Worm (Caenorhabditis elegans): Measurements from ENCODE around the gene F56C9.3.
A peak's percentile ranks its signal among the peaks of the same experiment; 100 is the strongest.

The F56C9.3 gene

ce11 chrIII:7314927-7315547 lies 3.9 kb downstream of the F56C9.3 start, which contains the start of gene nspg-6:
Gene nspg-6 (minus strand): TSS chrIII:7314977.
- no peak for TF ChIP-seq him-1 (tag; optimal IDR thresholded peaks at IDR 0.05)
- TF ChIP-seq W03F9.2 (tag; optimal IDR thresholded peaks at IDR 0.05), result no peak
- no peak for TF ChIP-seq dao-5 (tag; optimal IDR thresholded peaks at IDR 0.05)

- no peak for TF ChIP-seq him-1 (tag; optimal IDR thresholded peaks at IDR 0.05)
- no peak for TF ChIP-seq W03F9.2 (tag; optimal IDR thresholded peaks at IDR 0.05)
- TF ChIP-seq dao-5 (tag; optimal IDR thresholded peaks at IDR 0.05), result no peak
Measured at ce11 chrIII:7317354-7317753, 6.3 kb downstream of the F56C9.3 start.

- TF ChIP-seq W03F9.2 (tag; optimal IDR thresholded peaks at IDR 0.05) (no peak), dao-5 (tag; optimal IDR thresholded peaks at IDR 0.05) (no peak)
Measured at ce11 chrIII:7319390-7319789, 8.3 kb downstream of the F56C9.3 start, which contains the start of gene F56C9.8. Gene F56C9.8 (minus strand): TSS chrIII:7319509.

ce11 chrIII:7322018-7322417 lies 10.9 kb downstream of the F56C9.3 start:
- TF ChIP-seq W03F9.2 (tag; optimal IDR thresholded peaks at IDR 0.05) (no peak), him-1 (tag; optimal IDR thresholded peaks at IDR 0.05) (no peak), dao-5 (tag; optimal IDR thresholded peaks at IDR 0.05) (no peak)

ce11 chrIII:7323331-7323730 lies 12.2 kb downstream of the F56C9.3 start:
- no peak for TF ChIP-seq dao-5 (tag; optimal IDR thresholded peaks at IDR 0.05)
- no peak for TF ChIP-seq W03F9.2 (tag; optimal IDR thresholded peaks at IDR 0.05)
- TF ChIP-seq him-1 (tag; optimal IDR thresholded peaks at IDR 0.05), result no peak

- no peak for TF ChIP-seq him-1 (tag; optimal IDR thresholded peaks at IDR 0.05)
- no peak for TF ChIP-seq W03F9.2 (tag; optimal IDR thresholded peaks at IDR 0.05)
- TF ChIP-seq dao-5 (tag; optimal IDR thresholded peaks at IDR 0.05), result no peak
Measured at ce11 chrIII:7329155-7329732, 18.2 kb downstream of the F56C9.3 start, which contains the start of gene lab-2. Gene lab-2 (minus strand): TSS chrIII:7329607.

- TF ChIP-seq him-1 (tag; optimal IDR thresholded peaks at IDR 0.05), result no peak
- TF ChIP-seq W03F9.2 (tag; optimal IDR thresholded peaks at IDR 0.05), result no peak
- TF ChIP-seq dao-5 (tag; optimal IDR thresholded peaks at IDR 0.05), result no peak
Measured at ce11 chrIII:7331671-7332070, 20.6 kb downstream of the F56C9.3 start.

ce11 chrIII:7335220-7335619 lies 24.1 kb downstream of the F56C9.3 start, which contains the start of gene F56C9.10:
Gene F56C9.10 (minus strand): TSS chrIII:7335316.
- TF ChIP-seq W03F9.2 (tag; optimal IDR thresholded peaks at IDR 0.05) (peak; percentile 85), dao-5 (tag; optimal IDR thresholded peaks at IDR 0.05) (no peak)

ce11 chrIII:7336214-7336613 lies 25.1 kb downstream of the F56C9.3 start, which contains the start of gene gsp-2:
Gene gsp-2 (plus strand): TSS chrIII:7336587.
- no peak for TF ChIP-seq dao-5 (tag; optimal IDR thresholded peaks at IDR 0.05)
- peak; percentile 85 for TF ChIP-seq W03F9.2 (tag; optimal IDR thresholded peaks at IDR 0.05)

ce11 chrIII:7338009-7338408 lies 26.9 kb downstream of the F56C9.3 start:
- TF ChIP-seq W03F9.2 (tag; optimal IDR thresholded peaks at IDR 0.05) (no peak), dao-5 (tag; optimal IDR thresholded peaks at IDR 0.05) (no peak)

- TF ChIP-seq W03F9.2 (tag; optimal IDR thresholded peaks at IDR 0.05), result no peak
Measured at ce11 chrIII:7338693-7339092, 27.6 kb downstream of the F56C9.3 start, which contains the start of gene kap-1. Gene kap-1 (plus strand): TSS chrIII:7338835.

- TF ChIP-seq W03F9.2 (tag; optimal IDR thresholded peaks at IDR 0.05) (no peak), dao-5 (tag; optimal IDR thresholded peaks at IDR 0.05) (no peak), him-1 (tag; optimal IDR thresholded peaks at IDR 0.05) (no peak)
Measured at ce11 chrIII:7339138-7339537, 28.0 kb downstream of the F56C9.3 start.

ce11 chrIII:7343389-7343788 lies 32.3 kb downstream of the F56C9.3 start, which contains the start of gene F08F8.6:
Gene F08F8.6 (plus strand): TSS chrIII:7343689.
- TF ChIP-seq him-1 (tag; optimal IDR thresholded peaks at IDR 0.05), result no peak
- TF ChIP-seq W03F9.2 (tag; optimal IDR thresholded peaks at IDR 0.05), result no peak
- no peak for TF ChIP-seq dao-5 (tag; optimal IDR thresholded peaks at IDR 0.05)

ce11 chrIII:7347049-7347448 lies 36.0 kb downstream of the F56C9.3 start, which contains the start of gene F08F8.7:
Gene F08F8.7 (minus strand): TSS chrIII:7347149.
- TF ChIP-seq W03F9.2 (tag; optimal IDR thresholded peaks at IDR 0.05) (no peak), dao-5 (tag; optimal IDR thresholded peaks at IDR 0.05) (no peak), him-1 (tag; optimal IDR thresholded peaks at IDR 0.05) (no peak)

ce11 chrIII:7349075-7349474 lies 38.0 kb downstream of the F56C9.3 start, which contains the start of gene gos-28:
Gene gos-28 (minus strand): TSS chrIII:7349175.
- TF ChIP-seq W03F9.2 (tag; optimal IDR thresholded peaks at IDR 0.05) (no peak), dao-5 (tag; optimal IDR thresholded peaks at IDR 0.05) (no peak), him-1 (tag; optimal IDR thresholded peaks at IDR 0.05) (no peak)
